Fruit fly (Drosophila melanogaster) whole organism, embryonic: ENCODE measurements around the gene CG14406.
A peak's percentile ranks its signal among the peaks of the same experiment; 100 is the strongest.

Source experiments
- Bgb ChIP-seq: fragments of 200-800 bp; sonication (Bioruptor generic); IDR thresholded peaks from 2 replicates; pipeline ENCODE4 v1.3.6; 2022; ENCODE audit warnings: missing biosample characterization, missing genetic modification characterization; ENCODE audit not compliant: partially characterized antibody
- CG12155 ChIP-seq: fragments of 200-800 bp; sonication (Bioruptor generic); optimal IDR thresholded peaks from 3 replicates; lab custom pipeline; 2016; ENCODE audit warnings: missing biosample characterization, missing genetic modification characterization
- CG12769 ChIP-seq: fragments of 200-800 bp; sonication (Bioruptor generic); optimal IDR thresholded peaks from 2 replicates; lab custom pipeline; 2019; ENCODE audit warnings: missing biosample characterization, mild to moderate bottlenecking, missing genetic modification characterization, moderate library complexity
- CG13624 ChIP-seq: fragments of 200-800 bp; sonication (Bioruptor generic); optimal IDR thresholded peaks from 2 replicates; lab custom pipeline; 2016; ENCODE audit warnings: missing biosample characterization, missing genetic modification characterization
- CG13894 ChIP-seq: fragments of 200-800 bp; sonication (Bioruptor generic); optimal IDR thresholded peaks from 3 replicates; lab custom pipeline; 2018; ENCODE audit warnings: missing biosample characterization, mild to moderate bottlenecking, missing genetic modification characterization, moderate library complexity
- CG15269 ChIP-seq: fragments of 200-800 bp; sonication (Bioruptor generic); optimal IDR thresholded peaks from 2 replicates; lab custom pipeline; 2018; ENCODE audit warnings: missing biosample characterization, mild to moderate bottlenecking, missing genetic modification characterization, moderate library complexity
- CG1603 ChIP-seq: fragments of 200-800 bp; sonication (Bioruptor generic); optimal IDR thresholded peaks from 2 replicates; lab custom pipeline; 2019; ENCODE audit warnings: missing biosample characterization, mild to moderate bottlenecking, missing genetic modification characterization, moderate library complexity
- CG18011 ChIP-seq: fragments of 200-800 bp; sonication (Bioruptor generic); optimal IDR thresholded peaks from 2 replicates; lab custom pipeline; 2017; ENCODE audit warnings: missing biosample characterization, missing genetic modification characterization, mild to moderate bottlenecking, moderate library complexity, missing genotype
- CG32767 ChIP-seq: fragments of 200-800 bp; sonication (Bioruptor generic); IDR thresholded peaks from 2 replicates; pipeline ENCODE4 v1.3.6; 2022; ENCODE audit warnings: missing biosample characterization, missing genetic modification characterization
- CG4707 ChIP-seq: fragments of 200-800 bp; sonication (Bioruptor generic); optimal IDR thresholded peaks from 2 replicates; lab custom pipeline; 2018; ENCODE audit warnings: missing biosample characterization, mild to moderate bottlenecking, missing genetic modification characterization, moderate library complexity
- CG8359 ChIP-seq: fragments of 200-800 bp; sonication (Bioruptor generic); optimal IDR thresholded peaks from 2 replicates; lab custom pipeline; 2017; ENCODE audit warnings: missing biosample characterization, mild to moderate bottlenecking, missing genetic modification characterization, borderline replicate concordance
- CG8924 ChIP-seq: fragments of 200-800 bp; optimal IDR thresholded peaks from 3 replicates; lab custom pipeline; 2019; ENCODE audit warnings: missing biosample characterization, mild to moderate bottlenecking, missing genetic modification characterization, moderate library complexity
- CG8944 ChIP-seq: fragments of 200-800 bp; sonication (Bioruptor generic); optimal IDR thresholded peaks from 3 replicates; lab custom pipeline; 2016; ENCODE audit warnings: missing biosample characterization, missing genetic modification characterization
- Dref ChIP-seq: fragments of 200-800 bp; sonication (Bioruptor generic); IDR thresholded peaks from 2 replicates; pipeline ENCODE4 v1.3.6; 2022; ENCODE audit warnings: missing biosample characterization, missing genetic modification characterization
- HLH4C ChIP-seq: fragments of 200-800 bp; sonication (Bioruptor generic); IDR thresholded peaks from 3 replicates; pipeline ENCODE4 v1.3.6; 2022; ENCODE audit warnings: missing biosample characterization, missing genetic modification characterization; ENCODE audit not compliant: partially characterized antibody
- Med ChIP-seq: fragments of 200-800 bp; sonication (Bioruptor generic); peaks from one replicate; lab custom pipeline; 2016; ENCODE audit warnings: missing biosample characterization, missing genetic modification characterization, mild to moderate bottlenecking, inconsistent platforms, moderate library complexity
- Nf-YB ChIP-seq: fragments of 200-800 bp; sonication (Bioruptor generic); optimal IDR thresholded peaks from 3 replicates; lab custom pipeline; 2019; ENCODE audit warnings: missing biosample characterization, mild to moderate bottlenecking, missing genetic modification characterization, moderate library complexity
- Pdp1 ChIP-seq, 2 experiments: fragments of 200-800 bp; sonication (Bioruptor generic); optimal IDR thresholded peaks; 3 replicates each; lab custom pipeline; 2016; ENCODE audit warnings: missing biosample characterization in 2 of 2, missing genetic modification characterization in 2 of 2, mild to moderate bottlenecking in 1 of 2, moderate library complexity in 1 of 2
- chinmo ChIP-seq: fragments of 200-800 bp; sonication (Bioruptor generic); IDR thresholded peaks from 4 replicates; pipeline ENCODE4 v1.3.6; 2022; ENCODE audit warnings: missing biosample characterization, missing genetic modification characterization; ENCODE audit not compliant: partially characterized antibody
- crc ChIP-seq: fragments of 200-800 bp; sonication (Bioruptor generic); optimal IDR thresholded peaks from 2 replicates; lab custom pipeline; 2016; ENCODE audit warnings: missing biosample characterization, missing genetic modification characterization
- crp ChIP-seq, 2 experiments: fragments of 200-800 bp; sonication (Bioruptor generic); optimal IDR thresholded peaks; 2 replicates in 1 of 2; 3 replicates in 1 of 2; lab custom pipeline; 2017; ENCODE audit warnings: missing biosample characterization in 2 of 2, missing genetic modification characterization in 2 of 2, mild to moderate bottlenecking in 1 of 2, moderate library complexity in 1 of 2
- dimm ChIP-seq: fragments of 200-800 bp; sonication (Bioruptor generic); IDR thresholded peaks from 2 replicates; pipeline ENCODE4 v1.3.6; 2022; ENCODE audit warnings: missing biosample characterization, missing genetic modification characterization
- her ChIP-seq: fragments of 200-800 bp; sonication (Bioruptor generic); optimal IDR thresholded peaks from 2 replicates; lab custom pipeline; 2016; ENCODE audit warnings: missing biosample characterization, missing genetic modification characterization
- kay ChIP-seq: fragments of 200-800 bp; sonication (Bioruptor generic); optimal IDR thresholded peaks from 2 replicates; lab custom pipeline; 2016; ENCODE audit warnings: missing biosample characterization, missing genetic modification characterization
- oc ChIP-seq: fragments of 200-800 bp; sonication (Bioruptor generic); optimal IDR thresholded peaks from 2 replicates; lab custom pipeline; 2018; ENCODE audit warnings: missing biosample characterization, mild to moderate bottlenecking, missing genetic modification characterization, moderate library complexity
- sd ChIP-seq: fragments of 200-800 bp; sonication (Bioruptor generic); optimal IDR thresholded peaks from 3 replicates; lab custom pipeline; 2018; ENCODE audit warnings: missing biosample characterization, mild to moderate bottlenecking, missing genetic modification characterization, moderate library complexity
- sens ChIP-seq: fragments of 200-800 bp; sonication (Bioruptor generic); peaks from one replicate; lab custom pipeline; 2016; ENCODE audit warnings: missing biosample characterization, missing genetic modification characterization
- sqz ChIP-seq: fragments of 200-800 bp; sonication (Bioruptor generic); optimal IDR thresholded peaks from 3 replicates; lab custom pipeline; 2018; ENCODE audit warnings: missing biosample characterization, mild to moderate bottlenecking, missing genetic modification characterization
- ssp ChIP-seq: fragments of 200-800 bp; sonication (Bioruptor generic); IDR thresholded peaks from 2 replicates; pipeline ENCODE4 v1.3.6; 2022; ENCODE audit warnings: missing biosample characterization, missing genetic modification characterization
- vvl ChIP-seq: fragments of 200-800 bp; sonication (Bioruptor generic); IDR thresholded peaks from 2 replicates; pipeline ENCODE4 v1.3.6; 2022; ENCODE audit warnings: missing biosample characterization, missing genetic modification characterization

The CG14406 gene

dm6 chrX:14866911-14867310 is 43.7 kb downstream of the CG14406 start:
- no peak for TF ChIP-seq HLH4C (GFP tag; lab: Robert Waterston, UW)
- no peak for TF ChIP-seq crp (GFP tag; optimal IDR thresholded peaks at IDR 0.05; lab: Kevin White, UChicago)
- no peak for TF ChIP-seq kay (GFP tag; lab: Kevin White, UChicago)
- peak; percentile 20 for TF ChIP-seq oc (tag; lab: Kevin White, UChicago)
- peak in 1 of 2 experiments; percentile 68 for TF ChIP-seq Pdp1 (GFP tag; optimal IDR thresholded peaks at IDR 0.05; lab: Kevin White, UChicago)
- TF ChIP-seq CG15269 (tag; lab: Kevin White, UChicago), result peak; percentile 42
- no peak for TF ChIP-seq CG13624
- TF ChIP-seq sqz (GFP tag; lab: Kevin White, UChicago), result peak; percentile 71
- peak; percentile 50 for TF ChIP-seq CG13894
- TF ChIP-seq chinmo, result 0 out of 4 replicates have a peak, but pooled peaks have one; percentile 68
- no peak for TF ChIP-seq CG32767 (GFP tag; lab: Robert Waterston, UW)
- TF ChIP-seq Nf-YB (GFP tag; lab: Kevin White, UChicago), result peak; percentile 6

DNA sequence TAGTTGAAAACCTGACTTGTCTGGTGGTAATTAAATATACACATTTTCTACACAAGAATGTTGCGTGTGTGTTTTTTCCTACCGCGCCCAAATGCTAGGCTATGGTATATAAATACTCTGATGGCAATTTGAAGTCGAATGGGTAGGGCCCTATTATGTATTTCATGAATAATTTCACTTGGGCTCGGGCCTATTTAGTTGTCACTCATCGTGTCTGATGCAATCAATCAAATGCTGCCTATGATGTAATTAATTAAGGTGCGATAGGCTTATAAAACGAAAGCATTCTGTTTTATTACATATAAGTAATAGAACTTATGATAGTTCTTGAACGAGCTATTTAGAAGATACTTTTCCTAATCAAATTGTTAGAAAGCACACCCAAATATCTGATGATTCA is 48.2 kb downstream of the CG14406 start:
- TF ChIP-seq CG8359 (GFP tag; lab: Kevin White, UChicago) (no peak), crp (GFP tag; optimal IDR thresholded peaks at IDR 0.05; lab: Kevin White, UChicago) (no peak), CG4707 (GFP tag; lab: Kevin White, UChicago) (no peak), Bgb (no peak), CG8944 (GFP tag; lab: Kevin White, UChicago) (no peak), CG1603 (no peak), Dref (GFP tag; lab: Robert Waterston, UW) (no peak), crc (GFP tag; lab: Kevin White, UChicago) (no peak), CG12769 (tag; lab: Kevin White, UChicago) (no peak), Pdp1 (GFP tag; optimal IDR thresholded peaks at IDR 0.05; lab: Kevin White, UChicago) (peak in 1 of 2 experiments; percentile 59), ssp (GFP tag; lab: Robert Waterston, UW) (no peak), CG12155 (GFP tag; lab: Kevin White, UChicago) (no peak), sens (GFP tag; lab: Kevin White, UChicago) (peak; percentile 69), her (GFP tag; lab: Kevin White, UChicago) (no peak), vvl (GFP tag; lab: Robert Waterston, UW) (0 out of 2 replicates have a peak, but pooled peaks have one; percentile 26), CG18011 (GFP tag; lab: Kevin White, UChicago) (no peak), CG8924 (tag; lab: Kevin White, UChicago) (no peak), Med (GFP tag; lab: Kevin White, UChicago) (peak; percentile 25), dimm (GFP tag; lab: Robert Waterston, UW) (no peak), sd (peak; percentile 44)
- TF ChIP-seq, all 482 proteins: peak for 5
